Fruit fly (Drosophila melanogaster) whole organism, larva: ENCODE data around the gene Est-P.
A peak's percentile ranks its signal among the peaks of the same experiment; 100 is the strongest.

Experiments
- noc ChIP-seq: fragments of 200-800 bp; sonication (Bioruptor generic); optimal IDR thresholded peaks from 3 replicates; lab custom pipeline; 2019; ENCODE audit warnings: missing biosample characterization, mild to moderate bottlenecking, missing genetic modification characterization, moderate library complexity

Gene Est-P

DNA sequence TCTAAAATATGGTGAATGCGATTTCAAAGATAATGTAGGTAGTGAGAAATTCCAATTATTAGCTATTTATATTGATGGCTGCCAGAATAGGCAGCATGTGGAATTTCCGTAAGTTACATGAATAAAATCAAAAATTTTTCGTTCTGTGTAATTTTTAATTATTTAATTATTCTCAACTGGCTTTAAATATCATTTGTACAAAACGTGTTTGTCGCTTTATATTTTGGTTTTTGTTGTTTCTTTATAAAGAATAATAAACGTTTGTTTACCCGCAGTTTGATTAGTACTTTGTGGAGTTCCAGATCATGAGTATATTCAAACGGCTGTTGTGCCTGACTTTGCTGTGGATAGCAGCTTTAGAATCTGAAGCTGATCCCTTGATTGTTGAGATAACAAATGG, at the start of gene Est-P:
Gene Est-P (plus strand): TSS at position 301 of the 400 bp plus-strand sequence.
- TF ChIP-seq noc: no peak

DNA sequence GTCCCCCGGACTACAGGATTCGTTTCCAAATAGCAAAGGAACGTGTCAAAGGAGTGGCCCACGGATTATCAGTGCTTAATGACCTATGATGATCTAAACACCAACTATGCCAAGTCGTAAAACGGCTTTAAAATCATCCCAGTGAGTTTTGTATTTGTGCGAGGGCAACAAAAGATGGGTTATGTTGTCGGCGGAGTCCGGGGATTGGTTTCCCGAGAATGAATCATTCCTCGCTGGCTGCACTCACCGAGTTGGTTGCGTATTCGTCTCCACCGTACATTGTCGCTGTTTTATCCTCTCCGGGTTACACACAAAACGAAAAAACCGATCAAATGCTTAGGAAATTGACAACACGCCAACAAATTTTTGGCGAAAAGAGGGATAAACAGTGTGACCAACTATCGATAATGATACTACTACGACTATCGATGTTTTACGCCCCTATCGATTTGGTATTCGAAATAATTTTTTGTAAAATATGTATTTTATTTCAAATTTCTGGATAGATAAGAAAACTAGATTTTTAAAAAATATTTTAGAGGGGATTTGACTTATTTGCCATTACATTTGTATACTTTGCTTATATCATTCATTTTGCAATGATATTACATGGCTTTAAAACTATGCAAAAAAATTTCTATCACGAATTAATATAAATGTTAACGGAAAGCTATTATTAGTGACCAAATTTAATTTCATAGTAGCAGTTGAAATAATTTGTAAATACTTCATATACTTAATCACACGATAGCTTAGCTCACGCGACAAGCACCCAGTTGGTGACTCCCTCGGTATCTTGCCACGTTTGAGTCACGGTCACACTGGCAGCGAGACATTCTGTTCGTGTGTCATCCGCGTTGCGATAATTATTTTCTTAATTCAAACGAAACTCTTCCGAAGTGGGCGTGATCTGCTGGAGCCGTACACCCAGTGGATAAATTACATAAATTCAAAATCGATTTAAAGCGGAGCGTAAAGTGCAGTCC, 44.5 kb upstream of the Est-P start, which contains the start of the genes eIF3l and Nrx-IV:
Gene eIF3l (minus strand): TSS at position 389 of the 986 bp plus-strand sequence.
Gene Nrx-IV (plus strand): TSS at position 811 of the 986 bp plus-strand sequence.
- no peak for TF ChIP-seq noc

DNA sequence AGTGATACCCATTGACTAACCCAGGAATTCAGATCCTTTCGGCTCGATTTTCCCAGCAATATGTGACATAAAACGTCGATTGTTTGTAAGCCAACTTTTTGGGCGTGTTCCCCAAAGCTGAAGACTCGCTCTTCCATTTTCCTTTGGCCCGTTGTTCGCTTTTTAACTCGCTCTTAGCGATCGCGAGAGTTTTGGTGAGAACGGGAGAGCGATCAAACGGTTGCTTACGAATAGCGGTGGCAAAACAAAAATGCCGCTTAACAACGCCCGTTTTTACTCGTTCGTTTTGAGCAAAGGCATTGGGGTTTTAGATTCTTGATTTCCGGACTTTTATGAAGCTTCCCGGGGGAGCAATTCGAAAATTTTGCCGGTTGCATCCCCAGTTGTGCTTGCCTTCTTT, 43.6 kb upstream of the Est-P start:
- TF ChIP-seq noc: no peak

DNA sequence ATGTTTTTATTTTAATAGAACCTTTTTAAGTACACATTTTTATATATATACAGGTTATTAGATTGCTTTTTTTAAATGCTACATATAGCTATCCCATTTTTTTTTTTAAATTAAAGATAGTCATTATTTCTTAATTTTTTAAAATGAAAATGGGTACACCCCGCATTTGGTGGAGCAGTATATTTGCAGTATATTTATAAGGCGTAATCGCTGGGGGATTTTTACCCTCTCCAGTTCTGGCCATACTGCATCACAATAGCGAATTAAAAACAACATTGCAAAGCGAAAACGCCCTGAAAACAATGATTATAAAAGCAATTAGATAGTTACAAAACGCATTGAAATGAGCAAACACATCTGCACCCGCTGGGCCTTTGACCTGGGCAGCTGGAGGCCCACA, 41.5 kb upstream of the Est-P start, which contains the start of gene CG32099:
Gene CG32099 (plus strand): TSS at position 250 of the 400 bp plus-strand sequence.
- no peak for TF ChIP-seq noc

DNA sequence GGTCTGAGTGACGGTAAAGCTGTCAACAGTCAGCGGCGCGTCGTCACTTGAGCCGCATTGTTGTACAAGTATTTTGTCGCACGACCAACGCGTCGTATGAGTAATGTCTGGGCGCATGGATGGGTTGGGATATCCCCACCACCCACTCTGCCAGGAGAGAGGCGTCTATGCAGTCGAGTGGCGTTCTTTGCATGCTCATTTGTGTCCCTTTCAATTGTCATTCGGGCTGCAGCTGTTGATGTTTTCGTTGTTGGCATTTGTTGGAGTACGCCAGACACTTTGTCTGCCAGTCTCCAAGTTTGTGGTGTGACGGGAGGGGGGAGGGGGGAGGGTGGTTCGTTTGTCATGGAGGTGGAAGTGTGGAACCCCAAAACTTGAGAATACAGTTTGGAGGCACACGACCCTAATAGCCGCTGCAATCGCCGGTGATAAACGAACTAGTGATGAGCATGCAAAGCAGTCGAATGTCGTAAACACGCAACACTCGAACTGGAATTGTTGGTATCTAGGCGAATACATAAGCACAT, 28.3 kb upstream of the Est-P start:
- no peak for TF ChIP-seq noc

DNA sequence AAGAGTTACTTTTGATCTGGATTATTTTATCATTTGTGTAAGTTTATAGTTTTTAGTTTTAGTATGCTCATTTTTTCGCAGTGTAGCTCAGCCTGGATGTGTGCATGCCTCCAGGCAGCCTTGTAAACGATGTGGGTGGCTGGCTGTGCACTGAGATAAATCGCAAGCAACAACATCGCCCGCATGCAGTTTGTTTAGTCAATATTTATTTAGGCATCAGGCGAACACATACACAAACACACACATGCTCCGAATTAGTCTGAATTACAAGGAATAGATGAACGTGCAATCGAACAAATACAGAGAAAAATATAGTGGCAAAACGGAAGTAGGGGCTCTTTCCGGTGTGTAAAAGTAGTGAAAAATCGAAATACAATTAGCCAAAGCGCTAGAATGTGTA, 27.5 kb upstream of the Est-P start:
- no peak for TF ChIP-seq noc

DNA sequence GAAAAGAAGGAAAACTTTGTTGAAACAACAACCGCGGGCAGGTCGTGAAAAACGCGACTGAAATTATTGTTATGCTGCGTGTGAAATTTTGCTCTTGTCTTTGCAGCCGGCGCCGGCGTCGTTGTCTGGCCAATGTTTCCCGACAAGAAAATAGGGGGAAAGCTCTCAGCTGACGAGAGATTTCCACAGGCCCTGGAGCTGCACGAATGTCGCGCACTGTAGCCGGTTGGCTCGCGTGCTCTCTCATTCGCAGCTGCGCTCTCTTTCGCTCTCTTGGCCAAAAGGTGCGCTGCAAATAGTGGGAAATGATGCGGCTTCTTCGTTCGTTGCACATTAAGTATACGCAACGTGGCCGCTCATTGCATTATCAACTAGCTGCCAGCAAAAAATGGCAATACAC, 26.8 kb upstream of the Est-P start, which contains the start of gene CG9760:
Gene CG9760 (minus strand): TSS at position 43 of the 400 bp plus-strand sequence.
- TF ChIP-seq noc: no peak

DNA sequence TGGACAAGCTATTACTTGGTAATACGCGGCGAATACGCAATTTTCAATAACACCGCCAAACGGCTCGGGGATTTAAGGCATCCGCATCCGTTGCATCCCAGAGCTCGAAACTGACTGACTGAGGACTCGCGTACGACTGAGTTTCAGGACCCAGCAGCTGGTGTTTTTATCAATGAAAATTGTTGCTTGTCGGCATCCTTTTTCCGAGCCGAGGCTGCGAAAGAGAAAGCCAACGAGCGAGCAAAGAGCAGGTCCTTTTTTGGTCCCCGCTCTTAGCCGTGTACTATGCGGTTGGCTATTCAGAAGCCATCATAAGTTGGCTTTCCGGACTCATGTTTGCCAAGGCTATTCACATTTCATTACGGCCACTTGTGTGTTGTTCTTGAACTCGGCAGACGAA, 15.2 kb upstream of the Est-P start, which contains the start of gene Rh7:
Gene Rh7 (minus strand): TSS at position 101 of the 400 bp plus-strand sequence.
- no peak for TF ChIP-seq noc

DNA sequence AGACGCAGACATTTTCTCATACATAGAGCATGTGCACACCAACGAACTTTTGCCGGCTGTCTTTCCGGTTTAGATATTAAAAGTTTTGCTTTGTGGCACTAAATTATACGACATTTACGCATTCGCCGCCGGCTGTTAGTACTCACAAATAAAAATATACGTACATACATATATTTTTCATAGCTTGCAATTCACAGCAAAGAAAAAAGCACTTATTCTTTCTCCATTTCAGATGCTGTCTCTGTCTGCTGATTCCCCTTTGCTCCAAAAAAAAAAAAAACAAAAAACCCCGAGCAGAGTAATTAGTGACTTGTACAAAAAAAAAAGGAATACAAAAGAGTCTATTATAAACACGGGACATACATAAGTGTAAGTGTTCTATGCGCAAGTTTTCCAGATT, 13.2 kb upstream of the Est-P start, which contains the start of gene CAH2:
Gene CAH2 (plus strand): TSS at position 301 of the 400 bp plus-strand sequence.
- TF ChIP-seq noc: no peak

DNA sequence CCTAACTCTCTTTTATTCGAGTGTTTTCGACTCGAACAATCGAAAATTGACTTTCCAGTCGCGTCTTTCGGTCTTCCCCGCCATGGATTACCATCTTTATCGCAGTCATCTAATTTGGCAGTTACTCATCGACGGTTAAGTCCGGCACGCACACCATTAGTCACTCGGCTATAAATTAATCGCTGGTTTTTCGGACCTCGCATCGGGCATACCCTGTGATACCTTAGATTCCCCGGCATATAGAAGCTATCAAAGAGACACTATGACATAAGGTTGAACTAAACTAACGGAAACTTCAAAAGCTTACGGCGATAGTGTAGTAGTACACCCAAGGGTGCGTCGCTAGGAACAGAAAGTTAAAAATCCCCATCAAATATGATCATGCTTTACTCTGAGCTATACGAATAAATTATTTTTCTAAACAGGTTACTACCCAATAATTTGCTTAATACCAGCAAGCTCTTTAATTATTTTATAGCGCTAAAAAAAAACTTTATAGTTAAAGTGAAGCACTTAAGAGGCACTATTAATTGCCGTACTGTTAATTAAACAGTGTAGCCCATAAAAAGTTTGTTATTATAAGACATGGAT, 11.6 kb upstream of the Est-P start:
- TF ChIP-seq noc: peak; percentile 21

DNA sequence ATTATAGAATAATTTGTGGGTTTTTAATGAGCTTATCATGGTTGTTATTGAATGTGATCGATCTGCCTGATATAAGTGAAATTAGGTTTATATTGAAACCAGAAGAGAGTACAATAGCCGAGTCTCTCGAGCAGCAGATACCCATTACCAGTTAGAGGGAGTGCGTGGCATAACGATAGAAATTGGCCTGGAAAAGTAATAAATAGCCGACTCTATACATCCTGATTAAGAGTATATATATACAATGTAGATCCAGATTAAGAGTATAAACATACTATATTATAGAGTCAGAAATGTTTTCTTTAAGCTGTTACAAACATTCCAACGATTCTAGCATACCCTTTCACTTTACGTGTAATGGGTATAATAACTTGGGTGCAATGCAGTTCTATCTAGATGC, 6.6 kb upstream of the Est-P start:
- TF ChIP-seq noc: no peak

DNA sequence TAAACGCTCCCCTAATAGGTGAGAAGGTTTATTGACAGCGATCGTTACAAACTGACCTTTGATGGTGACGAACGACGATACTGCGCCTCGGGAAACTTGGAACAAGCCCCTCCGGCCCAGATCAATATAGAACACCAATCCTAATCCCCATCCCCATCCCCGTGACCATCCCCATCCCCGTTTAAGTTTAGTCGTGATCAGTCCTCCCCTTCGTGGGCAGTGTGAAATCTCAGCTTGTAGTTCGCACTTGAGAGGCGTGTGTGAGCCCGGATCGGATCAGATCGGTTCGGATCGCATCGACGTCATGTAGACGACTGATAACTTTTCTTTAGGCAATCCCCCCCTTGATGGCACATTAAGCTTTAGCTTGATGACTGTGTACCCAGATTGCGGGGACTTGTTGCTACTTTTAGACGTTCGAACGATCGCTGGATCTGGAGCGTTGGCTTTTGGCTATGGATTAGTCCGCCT, 5.9 kb upstream of the Est-P start, which contains the start of gene Miox:
Gene Miox (plus strand): TSS at position 421 of the 471 bp plus-strand sequence.
- no peak for TF ChIP-seq noc

DNA sequence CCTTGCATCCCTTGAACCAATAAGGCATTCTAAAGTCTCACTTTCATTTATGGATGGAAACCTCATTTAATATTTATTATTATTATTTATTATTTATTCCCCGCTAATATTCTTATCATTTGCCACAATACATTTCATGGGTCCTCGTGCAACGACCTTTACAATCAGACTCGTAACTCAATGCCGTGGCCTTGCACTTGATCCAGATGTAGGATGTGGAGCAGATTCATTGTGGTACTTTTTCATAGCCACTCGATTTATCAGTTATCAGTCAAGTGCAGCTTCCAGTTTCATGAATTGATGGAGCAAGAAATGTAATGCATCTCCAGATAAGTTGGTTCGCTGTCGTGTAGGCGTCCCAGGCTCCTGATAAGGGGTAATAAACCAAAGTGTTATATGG, 5.2 kb upstream of the Est-P start:
- no peak for TF ChIP-seq noc

DNA sequence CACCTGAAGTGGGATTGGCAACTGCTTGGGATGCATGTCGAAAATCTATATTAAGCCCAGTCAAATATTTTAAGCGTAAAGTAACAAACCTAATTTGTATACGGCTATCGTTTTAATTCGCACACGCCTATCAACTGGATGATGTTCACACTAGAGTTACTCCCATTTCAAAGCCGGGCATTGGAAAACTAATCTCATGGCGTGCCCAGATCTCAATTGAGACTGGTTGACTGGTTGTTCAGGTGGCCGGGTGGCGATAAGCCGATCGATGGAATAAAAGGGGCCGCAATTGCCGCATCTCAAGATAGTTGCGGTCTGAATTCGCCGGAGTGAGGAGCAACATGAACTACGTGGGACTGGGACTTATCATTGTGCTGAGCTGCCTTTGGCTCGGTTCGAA, 2.0 kb upstream of the Est-P start, which contains the start of gene Est-6:
Gene Est-6 (plus strand): TSS at position 301 of the 400 bp plus-strand sequence.
- no peak for TF ChIP-seq noc

DNA sequence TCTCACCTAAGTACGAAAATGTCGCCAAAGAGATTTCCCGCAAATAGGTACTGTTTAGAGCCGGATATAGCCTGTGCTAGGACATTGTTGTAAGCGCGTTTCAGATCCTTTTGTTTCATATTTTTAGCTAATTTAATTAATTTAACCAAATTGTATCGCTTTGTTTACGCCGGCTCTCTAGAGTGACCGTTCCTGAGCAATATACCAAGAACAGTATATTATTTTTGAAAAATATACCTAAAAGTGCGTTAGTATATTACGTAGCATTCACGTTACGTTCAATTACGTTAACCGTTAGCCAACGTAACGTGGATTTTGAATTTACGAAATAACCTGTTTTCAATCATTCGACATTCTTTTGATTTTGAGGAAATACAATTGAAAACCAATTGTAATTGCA, 3.0 kb downstream of the Est-P start, which contains the start of gene thoc6:
Gene thoc6 (minus strand): TSS at position 204 of the 400 bp plus-strand sequence.
- no peak for TF ChIP-seq noc

DNA sequence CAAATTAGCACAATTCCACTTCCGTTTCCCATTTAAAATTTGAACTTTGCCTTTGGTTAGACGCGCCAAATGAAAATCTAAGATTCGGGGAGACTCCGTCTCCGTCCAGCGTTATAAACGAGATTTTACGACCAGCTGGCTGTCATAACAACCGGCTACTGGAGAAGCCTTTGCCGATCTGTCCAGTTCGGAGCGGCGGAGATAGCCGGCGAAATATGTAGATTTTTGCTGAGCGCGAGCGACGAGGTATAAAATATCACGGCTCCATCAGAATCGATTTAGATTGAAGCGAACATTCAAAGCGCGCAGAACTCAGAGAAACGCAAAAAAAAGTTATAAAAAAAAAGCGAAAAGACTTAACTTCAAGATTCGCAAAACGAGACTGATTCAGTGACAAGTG, 7.0 kb downstream of the Est-P start, which contains the start of gene CG11529:
Gene CG11529 (plus strand): TSS at position 301 of the 400 bp plus-strand sequence.
- no peak for TF ChIP-seq noc
